Worm (Caenorhabditis elegans): ENCODE measurements around the gene F49F1.2.
A peak's percentile ranks its signal among the peaks of the same experiment; 100 is the strongest.

Gene F49F1.2

ce11 chrIV:4080846-4081245, 34.9 kb upstream of the F49F1.2 start, which contains the start of the genes C35B1.9 and C35B1.3:
C35B1.9 (minus strand) TSS chrIV:4080946.
C35B1.3 (plus strand) TSS chrIV:4081151.
- no peak for TF ChIP-seq nhr-67 (tag; optimal IDR thresholded peaks at IDR 0.05)
- no peak for TF ChIP-seq nhr-237 (tag; optimal IDR thresholded peaks at IDR 0.05)

- TF ChIP-seq nhr-237 (tag; optimal IDR thresholded peaks at IDR 0.05) (no peak), R02D3.7 (tag; optimal IDR thresholded peaks at IDR 0.05) (no peak), tbx-2 (tag; optimal IDR thresholded peaks at IDR 0.05) (no peak), jun-1 (tag; optimal IDR thresholded peaks at IDR 0.05) (no peak), lin-39 (tag; optimal IDR thresholded peaks at IDR 0.05) (no peak), ceh-9 (tag; optimal IDR thresholded peaks at IDR 0.05) (no peak), egl-27 (tag; optimal IDR thresholded peaks at IDR 0.05) (no peak), egl-5 (tag; optimal IDR thresholded peaks at IDR 0.05) (no peak), lin-15B (tag; optimal IDR thresholded peaks at IDR 0.05) (no peak), unc-39 (tag; optimal IDR thresholded peaks at IDR 0.05) (no peak)
These were observed 33.1 kb upstream of the F49F1.2 start for ce11 chrIV:4082599-4082998.

ce11 chrIV:4083094-4083493, 32.6 kb upstream of the F49F1.2 start:
- TF ChIP-seq ama-1 (optimal IDR thresholded peaks at IDR 0.05) (peak; percentile 52), nhr-11 (tag; optimal IDR thresholded peaks at IDR 0.05) (no peak), elt-2 (tag; optimal IDR thresholded peaks at IDR 0.05) (no peak)

- no peak for TF ChIP-seq ztf-11 (tag; optimal IDR thresholded peaks at IDR 0.05)
- TF ChIP-seq sea-2 (GFP tag; optimal IDR thresholded peaks at IDR 0.05): no peak
- TF ChIP-seq egl-5 (tag; optimal IDR thresholded peaks at IDR 0.05): no peak
- TF ChIP-seq hmg-11 (tag; optimal IDR thresholded peaks at IDR 0.05): no peak
- TF ChIP-seq tbx-2 (tag; optimal IDR thresholded peaks at IDR 0.05): no peak
- TF ChIP-seq ama-1 (optimal IDR thresholded peaks at IDR 0.05): no peak
- no peak for TF ChIP-seq lin-39 (tag; optimal IDR thresholded peaks at IDR 0.05)
- TF ChIP-seq ztf-4 (tag; optimal IDR thresholded peaks at IDR 0.05): no peak
- TF ChIP-seq fkh-10 (GFP tag; optimal IDR thresholded peaks at IDR 0.05): no peak
- no peak for TF ChIP-seq nhr-23 (tag; optimal IDR thresholded peaks at IDR 0.05)
- TF ChIP-seq ceh-28 (tag; optimal IDR thresholded peaks at IDR 0.05): no peak
- TF ChIP-seq pqm-1 (tag; optimal IDR thresholded peaks at IDR 0.05): no peak
- no peak for TF ChIP-seq aly-2 (tag; optimal IDR thresholded peaks at IDR 0.05)
These were observed 31.6 kb upstream of the F49F1.2 start, which contains the start of gene C35B1.5 for ce11 chrIV:4084109-4084508. C35B1.5 (minus strand) TSS chrIV:4084209.

- TF ChIP-seq skn-1 (tag; optimal IDR thresholded peaks at IDR 0.05): peak; percentile 98
- no peak for TF ChIP-seq lin-39 (tag; optimal IDR thresholded peaks at IDR 0.05)
- TF ChIP-seq pha-4 (tag; optimal IDR thresholded peaks at IDR 0.05): peak; percentile 30
- TF ChIP-seq elt-2 (tag; optimal IDR thresholded peaks at IDR 0.05): peak; percentile 65
- TF ChIP-seq pqm-1 (tag; optimal IDR thresholded peaks at IDR 0.05): peak; percentile 47
- TF ChIP-seq nhr-237 (tag; optimal IDR thresholded peaks at IDR 0.05): no peak
These were observed 30.7 kb upstream of the F49F1.2 start for ce11 chrIV:4085022-4085421.

ce11 chrIV:4085787-4086262, 29.9 kb upstream of the F49F1.2 start, which contains the start of gene C35B1.2:
C35B1.2 (plus strand) TSS chrIV:4086212.
- TF ChIP-seq egl-5 (tag; optimal IDR thresholded peaks at IDR 0.05): no peak
- TF ChIP-seq elt-3 (tag; optimal IDR thresholded peaks at IDR 0.05): no peak
- TF ChIP-seq nhr-23 (tag; optimal IDR thresholded peaks at IDR 0.05): no peak
- TF ChIP-seq ztf-4 (tag; optimal IDR thresholded peaks at IDR 0.05): no peak
- TF ChIP-seq nhr-76 (tag; optimal IDR thresholded peaks at IDR 0.05): no peak
- peak; percentile 2 for TF ChIP-seq lin-15B (tag; optimal IDR thresholded peaks at IDR 0.05)
- TF ChIP-seq eor-1 (tag; optimal IDR thresholded peaks at IDR 0.05): no peak
- TF ChIP-seq nhr-11 (tag; optimal IDR thresholded peaks at IDR 0.05): no peak
- TF ChIP-seq nfya-1 (tag; optimal IDR thresholded peaks at IDR 0.05; ENCODE audit: insufficient read depth): peak; percentile 14
- TF ChIP-seq ztf-11 (tag; optimal IDR thresholded peaks at IDR 0.05): no peak
- peak; percentile 4 for TF ChIP-seq hmg-11 (tag; optimal IDR thresholded peaks at IDR 0.05)
- TF ChIP-seq unc-62 (GFP tag; optimal IDR thresholded peaks at IDR 0.05): no peak

ce11 chrIV:4093087-4093486, 22.7 kb upstream of the F49F1.2 start:
- no peak for TF ChIP-seq elt-1 (tag; optimal IDR thresholded peaks at IDR 0.05)
- TF ChIP-seq nhr-11 (tag; optimal IDR thresholded peaks at IDR 0.05): no peak
- peak; percentile 76 for TF ChIP-seq pha-4 (tag; optimal IDR thresholded peaks at IDR 0.05)
- no peak for TF ChIP-seq ceh-9 (tag; optimal IDR thresholded peaks at IDR 0.05)
- TF ChIP-seq lin-15B (tag; optimal IDR thresholded peaks at IDR 0.05): peak; percentile 47
- no peak for TF ChIP-seq nhr-12 (tag; optimal IDR thresholded peaks at IDR 0.05)
- no peak for TF ChIP-seq aly-2 (tag; optimal IDR thresholded peaks at IDR 0.05)
- peak; percentile 58 for TF ChIP-seq elt-2 (tag; optimal IDR thresholded peaks at IDR 0.05)
- TF ChIP-seq nhr-67 (tag; optimal IDR thresholded peaks at IDR 0.05): no peak
- peak; percentile 29 for TF ChIP-seq mdl-1 (tag; optimal IDR thresholded peaks at IDR 0.05)
- TF ChIP-seq ZK546.5 (tag; optimal IDR thresholded peaks at IDR 0.05): no peak
- TF ChIP-seq nhr-77 (tag; optimal IDR thresholded peaks at IDR 0.05): no peak
- no peak for TF ChIP-seq pqm-1 (tag; optimal IDR thresholded peaks at IDR 0.05)
- TF ChIP-seq fos-1 (tag; optimal IDR thresholded peaks at IDR 0.05): peak; percentile 62
- TF ChIP-seq ceh-28 (tag; optimal IDR thresholded peaks at IDR 0.05): peak; percentile 92
- no peak for TF ChIP-seq mml-1 (tag; optimal IDR thresholded peaks at IDR 0.05)
- TF ChIP-seq fkh-10 (GFP tag; optimal IDR thresholded peaks at IDR 0.05): no peak
- no peak for TF ChIP-seq daf-12 (tag; optimal IDR thresholded peaks at IDR 0.05)
- no peak for TF ChIP-seq sea-2 (GFP tag; optimal IDR thresholded peaks at IDR 0.05)
- TF ChIP-seq ceh-82 (tag; optimal IDR thresholded peaks at IDR 0.05): no peak
- peak; percentile 70 for TF ChIP-seq nhr-25 (tag; optimal IDR thresholded peaks at IDR 0.05)
